Worm (Caenorhabditis elegans) whole organism, L3 larva: ENCODE measurements around the gene R07C3.13.

Source experiments
- R02D3.7 ChIP-seq: fragments of 150-350 bp; optimal IDR thresholded peaks from 2 replicates; lab custom pipeline; 2014; ENCODE audit warnings: missing biosample characterization, missing genetic modification characterization
- ZK546.5 ChIP-seq: sonication (generic microtip); optimal IDR thresholded peaks from 2 replicates; lab custom pipeline; 2017; ENCODE audit warnings: missing biosample characterization, missing genetic modification characterization
- aly-2 ChIP-seq: fragments of 150-350 bp; optimal IDR thresholded peaks from 2 replicates; lab custom pipeline; 2014; ENCODE audit warnings: missing biosample characterization, missing genetic modification characterization
- ama-1 ChIP-seq: fragments of 150-350 bp; optimal IDR thresholded peaks from 2 replicates; lab custom pipeline; 2018
- ceh-82 ChIP-seq: fragments of 150-350 bp; optimal IDR thresholded peaks from 2 replicates; lab custom pipeline; 2014; ENCODE audit warnings: missing biosample characterization, missing genetic modification characterization
- ceh-9 ChIP-seq: sonication (generic microtip); optimal IDR thresholded peaks from 2 replicates; lab custom pipeline; 2018; ENCODE audit warnings: missing biosample characterization, missing genetic modification characterization
- daf-12 ChIP-seq: fragments of 150-350 bp; optimal IDR thresholded peaks from 2 replicates; lab custom pipeline; 2014; ENCODE audit warnings: missing biosample characterization, missing genetic modification reagents, missing genetic modification characterization
- egl-27 ChIP-seq: sonication (generic microtip); optimal IDR thresholded peaks from 4 replicates; lab custom pipeline; 2017; ENCODE audit warnings: missing biosample characterization, missing genetic modification reagents, missing genetic modification characterization
- egl-5 ChIP-seq: fragments of 150-350 bp; optimal IDR thresholded peaks from 2 replicates; lab custom pipeline; 2017; ENCODE audit warnings: missing biosample characterization, missing genetic modification reagents, missing genetic modification characterization, inconsistent platforms
- elt-1 ChIP-seq: fragments of 150-350 bp; optimal IDR thresholded peaks from 2 replicates; lab custom pipeline; 2014; ENCODE audit warnings: missing biosample characterization, missing genetic modification characterization
- elt-2 ChIP-seq: sonication (generic microtip); optimal IDR thresholded peaks from 2 replicates; lab custom pipeline; 2016; ENCODE audit warnings: missing genetic modification reagents, mild to moderate bottlenecking, missing genetic modification characterization, missing compliant biosample characterization
- eor-1 ChIP-seq, 2 experiments: fragments of 150-350 bp; optimal IDR thresholded peaks; 2 replicates each; lab custom pipeline; 2014 to 2018; ENCODE audit warnings: missing biosample characterization in 2 of 2, missing genetic modification characterization in 2 of 2
- fkh-10 ChIP-seq: sonication (generic microtip); optimal IDR thresholded peaks from 2 replicates; lab custom pipeline; 2017; ENCODE audit warnings: missing biosample characterization, missing genetic modification reagents, missing genetic modification characterization
- fkh-2 ChIP-seq: fragments of 150-350 bp; optimal IDR thresholded peaks from 2 replicates; lab custom pipeline; 2014; ENCODE audit warnings: missing biosample characterization, missing genetic modification reagents, missing genetic modification characterization
- fos-1 ChIP-seq: fragments of 150-350 bp; optimal IDR thresholded peaks from 2 replicates; lab custom pipeline; 2014; ENCODE audit warnings: missing biosample characterization, missing genetic modification characterization
- hmg-11 ChIP-seq: sonication (generic microtip); optimal IDR thresholded peaks from 2 replicates; lab custom pipeline; 2016; ENCODE audit warnings: missing genetic modification characterization, missing compliant biosample characterization
- jun-1 ChIP-seq: fragments of 150-350 bp; optimal IDR thresholded peaks from 2 replicates; lab custom pipeline; 2014; ENCODE audit warnings: missing biosample characterization, missing genetic modification reagents, missing genetic modification characterization
- lin-39 ChIP-seq: fragments of 150-350 bp; optimal IDR thresholded peaks from 2 replicates; lab custom pipeline; 2018; ENCODE audit warnings: missing biosample characterization, missing genetic modification reagents, missing genetic modification characterization
- lsy-12 ChIP-seq: sonication (generic microtip); optimal IDR thresholded peaks from 2 replicates; lab custom pipeline; 2016; ENCODE audit warnings: mild to moderate bottlenecking, missing genetic modification characterization, missing compliant biosample characterization
- mdl-1 ChIP-seq: fragments of 150-350 bp; optimal IDR thresholded peaks from 2 replicates; lab custom pipeline; 2014; ENCODE audit warnings: missing biosample characterization, missing genetic modification characterization
- nhr-11 ChIP-seq: fragments of 150-350 bp; optimal IDR thresholded peaks from 2 replicates; lab custom pipeline; 2014; ENCODE audit warnings: missing biosample characterization, missing genetic modification characterization
- nhr-12 ChIP-seq: fragments of 150-350 bp; optimal IDR thresholded peaks from 2 replicates; lab custom pipeline; 2014; ENCODE audit warnings: missing biosample characterization, missing genetic modification characterization
- nhr-23 ChIP-seq: fragments of 150-350 bp; optimal IDR thresholded peaks from 2 replicates; lab custom pipeline; 2014; ENCODE audit warnings: missing biosample characterization, missing genetic modification reagents, missing genetic modification characterization
- nhr-237 ChIP-seq: fragments of 150-350 bp; optimal IDR thresholded peaks from 2 replicates; lab custom pipeline; 2014; ENCODE audit warnings: missing biosample characterization, missing genetic modification characterization
- nhr-28 ChIP-seq: fragments of 150-350 bp; optimal IDR thresholded peaks from 2 replicates; lab custom pipeline; 2014; ENCODE audit warnings: missing biosample characterization, missing genetic modification characterization
- nhr-43 ChIP-seq: sonication (generic microtip); optimal IDR thresholded peaks from 2 replicates; lab custom pipeline; 2016; ENCODE audit warnings: mild to moderate bottlenecking, missing genetic modification characterization, missing compliant biosample characterization; ENCODE audit not compliant: poor library complexity, severe bottlenecking
- nhr-67 ChIP-seq: fragments of 150-350 bp; optimal IDR thresholded peaks from 2 replicates; lab custom pipeline; 2014; ENCODE audit warnings: missing biosample characterization, missing genetic modification characterization
- nhr-77 ChIP-seq: fragments of 150-350 bp; optimal IDR thresholded peaks from 2 replicates; lab custom pipeline; 2014; ENCODE audit warnings: missing biosample characterization, missing genetic modification characterization
- pha-4 ChIP-seq: fragments of 150-350 bp; optimal IDR thresholded peaks from 2 replicates; lab custom pipeline; 2014; ENCODE audit warnings: missing biosample characterization, missing genetic modification reagents, missing genetic modification characterization
- pqm-1 ChIP-seq: fragments of 150-350 bp; optimal IDR thresholded peaks from 2 replicates; lab custom pipeline; 2017; ENCODE audit warnings: missing biosample characterization, missing genetic modification characterization, inconsistent platforms
- sea-2 ChIP-seq: fragments of 150-350 bp; sonication (generic microtip); optimal IDR thresholded peaks from 4 replicates; lab custom pipeline; 2014; ENCODE audit warnings: missing biosample characterization, missing genetic modification reagents, missing genetic modification characterization
- skn-1 ChIP-seq: fragments of 150-350 bp; optimal IDR thresholded peaks from 2 replicates; lab custom pipeline; 2014; ENCODE audit warnings: missing biosample characterization, missing genetic modification characterization
- snpc-4 ChIP-seq: fragments of 150-350 bp; optimal IDR thresholded peaks from 2 replicates; lab custom pipeline; 2014; ENCODE audit warnings: missing biosample characterization, missing genetic modification characterization
- unc-39 ChIP-seq: sonication (generic microtip); optimal IDR thresholded peaks from 4 replicates; lab custom pipeline; 2017; ENCODE audit warnings: missing biosample characterization, missing genetic modification characterization
- ztf-11 ChIP-seq: fragments of 150-350 bp; optimal IDR thresholded peaks from 2 replicates; lab custom pipeline; 2014; ENCODE audit warnings: missing biosample characterization, missing genetic modification characterization
- ztf-4 ChIP-seq: fragments of 150-350 bp; optimal IDR thresholded peaks from 2 replicates; lab custom pipeline; 2014; ENCODE audit warnings: missing biosample characterization, missing genetic modification characterization

The R07C3.13 gene

DNA sequence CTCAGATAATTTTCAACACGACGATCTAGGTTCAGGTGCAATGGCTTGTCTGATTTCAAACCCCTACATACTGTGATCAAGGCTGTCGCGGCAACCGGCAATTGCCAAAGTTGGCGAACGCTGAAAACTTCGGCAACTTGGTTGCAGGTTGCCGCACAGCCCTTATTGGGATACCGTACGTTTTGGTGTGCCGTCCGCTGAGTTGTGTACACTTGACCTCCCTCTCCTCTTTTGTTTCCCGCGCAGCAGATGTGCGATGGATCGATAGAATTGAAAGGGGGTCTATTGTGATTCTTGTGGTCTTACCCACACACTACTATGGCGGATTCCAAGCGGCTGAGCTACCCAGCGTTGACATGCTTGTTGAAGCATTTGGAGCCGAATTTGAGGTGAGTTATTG lies 33.0 kb upstream of the R07C3.13 start, which contains the start of the genes C32B5.18 and C32B5.7:
C32B5.18 (plus strand) TSS at position 301 of the 400 bp plus-strand sequence.
C32B5.7 (plus strand) TSS at position 311 of the 400 bp plus-strand sequence.
- no peak for TF ChIP-seq R02D3.7
- no peak for TF ChIP-seq nhr-12
- no peak for TF ChIP-seq fos-1 (tag; lab: Kevin White, UChicago)
- no peak for TF ChIP-seq nhr-43 (tag; lab: Kevin White, UChicago)
- TF ChIP-seq ceh-82 (tag; lab: Kevin White, UChicago): no peak
- no peak for TF ChIP-seq nhr-11
- no peak for TF ChIP-seq snpc-4
- no peak for TF ChIP-seq nhr-77 (tag; lab: Kevin White, UChicago)
- no peak for TF ChIP-seq daf-12 (tag; lab: Kevin White, UChicago)
- no peak for TF ChIP-seq aly-2 (tag; lab: Kevin White, UChicago)
- no peak for TF ChIP-seq nhr-237 (tag; lab: Kevin White, UChicago)
- no peak for TF ChIP-seq sea-2 (GFP tag; lab: Kevin White, UChicago)
- no peak for TF ChIP-seq lin-39 (tag; lab: Kevin White, UChicago)
- no peak for TF ChIP-seq ZK546.5 (tag; lab: Kevin White, UChicago)
- TF ChIP-seq ztf-4: no peak
- no peak for TF ChIP-seq nhr-67 (tag; lab: Kevin White, UChicago)

DNA sequence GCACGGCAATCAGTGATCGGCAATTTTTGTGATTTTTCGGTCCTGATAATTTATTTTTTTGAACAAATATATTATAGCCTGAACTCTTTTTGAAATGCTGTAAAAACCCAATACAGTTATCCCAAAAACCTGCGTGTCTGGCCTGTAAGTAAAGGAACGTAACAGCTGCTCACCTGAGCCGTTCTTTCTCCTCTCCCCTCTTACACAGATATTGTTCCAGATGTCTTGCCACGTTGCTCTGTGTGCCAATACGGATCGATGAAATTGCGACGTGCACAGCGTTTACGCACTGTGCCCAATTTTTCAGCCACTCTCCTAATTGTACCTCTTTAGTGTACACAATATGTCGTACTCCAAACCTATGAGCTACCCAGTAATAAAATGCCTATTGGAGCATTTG lies 31.4 kb upstream of the R07C3.13 start, which contains the start of gene sdz-4:
sdz-4 (plus strand) TSS at position 301 of the 400 bp plus-strand sequence.
- TF ChIP-seq fkh-10: no peak
- no peak for TF ChIP-seq ZK546.5 (tag; lab: Kevin White, UChicago)
- no peak for TF ChIP-seq unc-39 (tag; lab: Kevin White, UChicago)
- TF ChIP-seq nhr-23 (tag; lab: Kevin White, UChicago): no peak
- no peak for TF ChIP-seq jun-1 (tag; lab: Kevin White, UChicago)
- no peak for TF ChIP-seq pqm-1 (tag; lab: Kevin White, UChicago)
- no peak for TF ChIP-seq pha-4 (tag; lab: Kevin White, UChicago)
- TF ChIP-seq mdl-1 (tag; lab: Kevin White, UChicago): no peak
- TF ChIP-seq lsy-12 (tag; lab: Kevin White, UChicago): no peak
- no peak for TF ChIP-seq nhr-28 (tag; lab: Kevin White, UChicago)
- TF ChIP-seq snpc-4: no peak
- no peak for TF ChIP-seq elt-2 (tag; lab: Kevin White, UChicago)
- no peak for TF ChIP-seq hmg-11 (tag; lab: Kevin White, UChicago)

DNA sequence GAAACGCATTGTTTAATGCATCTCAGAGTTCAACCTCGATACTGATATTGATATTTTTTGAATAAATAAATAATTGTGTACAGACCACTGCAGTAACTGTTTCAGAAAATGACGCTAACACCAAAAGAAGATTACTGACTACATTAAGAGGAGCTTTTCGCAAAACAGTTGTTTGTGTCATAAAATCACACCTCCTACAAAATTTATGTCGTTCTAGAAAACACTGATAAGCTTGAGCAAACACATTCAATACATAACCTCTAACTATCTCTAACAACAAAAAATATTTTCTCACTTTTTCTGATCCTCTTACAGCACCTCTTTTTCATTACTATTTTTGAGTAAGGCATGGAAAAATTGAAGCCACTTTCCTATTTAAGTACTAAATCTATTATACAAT lies 27.4 kb upstream of the R07C3.13 start, which contains the start of gene fbxc-7:
fbxc-7 (plus strand) TSS at position 301 of the 400 bp plus-strand sequence.
- peak; percentile 26 for TF ChIP-seq elt-2 (tag; lab: Kevin White, UChicago)

ce11 chrII:953052-953451 lies 25.8 kb upstream of the R07C3.13 start:
- TF ChIP-seq ama-1 (lab: Kevin White, UChicago) (no peak), skn-1 (tag; lab: Kevin White, UChicago) (no peak), R02D3.7 (no peak)

- TF ChIP-seq ceh-9 (tag; lab: Kevin White, UChicago): no peak
- TF ChIP-seq R02D3.7: no peak
- no peak for TF ChIP-seq lsy-12 (tag; lab: Kevin White, UChicago)
- no peak for TF ChIP-seq ztf-11 (tag; lab: Kevin White, UChicago)
- no peak for TF ChIP-seq eor-1 (tag; optimal IDR thresholded peaks at IDR 0.05; lab: Kevin White, UChicago)
- TF ChIP-seq mdl-1 (tag; lab: Kevin White, UChicago): no peak
- no peak for TF ChIP-seq nhr-12
- no peak for TF ChIP-seq lin-39 (tag; lab: Kevin White, UChicago)
- no peak for TF ChIP-seq jun-1 (tag; lab: Kevin White, UChicago)
- TF ChIP-seq nhr-23 (tag; lab: Kevin White, UChicago): no peak
- no peak for TF ChIP-seq daf-12 (tag; lab: Kevin White, UChicago)
- TF ChIP-seq egl-27 (tag; lab: Kevin White, UChicago): no peak
- TF ChIP-seq ceh-82 (tag; lab: Kevin White, UChicago): no peak
- no peak for TF ChIP-seq nhr-237 (tag; lab: Kevin White, UChicago)
- TF ChIP-seq fkh-2: no peak
- TF ChIP-seq elt-1 (tag; lab: Kevin White, UChicago): no peak
- no peak for TF ChIP-seq pha-4 (tag; lab: Kevin White, UChicago)
- TF ChIP-seq egl-5 (tag; lab: Kevin White, UChicago): no peak
- TF ChIP-seq hmg-11 (tag; lab: Kevin White, UChicago): no peak
- TF ChIP-seq sea-2 (GFP tag; lab: Kevin White, UChicago): no peak
Measured at ce11 chrII:950374-950773, 23.1 kb upstream of the R07C3.13 start.
